Worm (Caenorhabditis elegans): Measurements from ENCODE around the gene F08D12.2.

- no peak for TF ChIP-seq unc-62 (GFP tag; optimal IDR thresholded peaks at IDR 0.05)
- no peak for TF ChIP-seq ces-1 (GFP tag; optimal IDR thresholded peaks at IDR 0.05)
- no peak for TF ChIP-seq nhr-28 (tag; optimal IDR thresholded peaks at IDR 0.05)
- no peak for TF ChIP-seq ztf-11 (tag; optimal IDR thresholded peaks at IDR 0.05)
- no peak for TF ChIP-seq elt-1 (tag; optimal IDR thresholded peaks at IDR 0.05; ENCODE audit: borderline replicate concordance, insufficient read depth)
- TF ChIP-seq elt-3 (tag; optimal IDR thresholded peaks at IDR 0.05) = no peak
- no peak for TF ChIP-seq flh-1 (GFP tag; optimal IDR thresholded peaks at IDR 0.05)
- TF ChIP-seq nhr-12 (tag; optimal IDR thresholded peaks at IDR 0.05) = no peak
- no peak for TF ChIP-seq unc-39 (tag; optimal IDR thresholded peaks at IDR 0.05)
Observed at ce11 chrII:2785787-2786186, 4.3 kb downstream of the F08D12.2 start.

Measured in whole organism, mixed stage, embryonic.